Worm (Caenorhabditis elegans) whole organism, L2 larva: ENCODE data around the gene vem-1.
A peak's percentile ranks its signal among the peaks of the same experiment; 100 is the strongest.

Source experiments
- ama-1 ChIP-seq: fragments of 150-350 bp; optimal IDR thresholded peaks from 2 replicates; lab custom pipeline; 2018; ENCODE audit warnings: inconsistent platforms
- blmp-1 ChIP-seq: sonication (generic microtip); optimal IDR thresholded peaks from 2 replicates; lab custom pipeline; 2017; ENCODE audit warnings: missing genetic modification characterization, mild to moderate bottlenecking, missing compliant biosample characterization, antibody characterized with exemption, moderate library complexity; ENCODE audit not compliant: insufficient read depth
- dmd-4 ChIP-seq: sonication (generic microtip); optimal IDR thresholded peaks from 2 replicates; lab custom pipeline; 2017; ENCODE audit warnings: missing biosample characterization, missing genetic modification characterization
- lin-39 ChIP-seq: fragments of 150-350 bp; optimal IDR thresholded peaks from 2 replicates; lab custom pipeline; 2014; ENCODE audit warnings: missing biosample characterization, missing genetic modification reagents, missing genetic modification characterization
- lsy-2 ChIP-seq, 2 experiments: fragments of 150-350 bp in 1 of 2; sonication (generic microtip) in 1 of 2; optimal IDR thresholded peaks; 2 replicates each; lab custom pipeline; 2014 to 2017; ENCODE audit warnings: missing biosample characterization in 2 of 2, missing genetic modification characterization in 2 of 2
- mbf-1 ChIP-seq: sonication (generic microtip); optimal IDR thresholded peaks from 2 replicates; lab custom pipeline; 2017; ENCODE audit warnings: missing biosample characterization, missing genetic modification characterization
- nhr-237 ChIP-seq: fragments of 150-350 bp; optimal IDR thresholded peaks from 2 replicates; lab custom pipeline; 2014; ENCODE audit warnings: missing biosample characterization, missing genetic modification characterization
- peb-1 ChIP-seq: fragments of 150-350 bp; optimal IDR thresholded peaks from 2 replicates; lab custom pipeline; 2014; ENCODE audit warnings: missing biosample characterization, missing genetic modification characterization
- skn-1 ChIP-seq: sonication (generic microtip); optimal IDR thresholded peaks from 2 replicates; lab custom pipeline; 2017; ENCODE audit warnings: missing biosample characterization, missing genetic modification characterization
- unc-62 ChIP-seq: fragments of 150-350 bp; optimal IDR thresholded peaks from 2 replicates; lab custom pipeline; 2014; ENCODE audit warnings: missing biosample characterization, missing genetic modification reagents, missing genetic modification characterization
- zag-1 ChIP-seq: fragments of 150-350 bp; optimal IDR thresholded peaks from 2 replicates; lab custom pipeline; 2014; ENCODE audit warnings: missing biosample characterization, missing genetic modification characterization

DNA sequence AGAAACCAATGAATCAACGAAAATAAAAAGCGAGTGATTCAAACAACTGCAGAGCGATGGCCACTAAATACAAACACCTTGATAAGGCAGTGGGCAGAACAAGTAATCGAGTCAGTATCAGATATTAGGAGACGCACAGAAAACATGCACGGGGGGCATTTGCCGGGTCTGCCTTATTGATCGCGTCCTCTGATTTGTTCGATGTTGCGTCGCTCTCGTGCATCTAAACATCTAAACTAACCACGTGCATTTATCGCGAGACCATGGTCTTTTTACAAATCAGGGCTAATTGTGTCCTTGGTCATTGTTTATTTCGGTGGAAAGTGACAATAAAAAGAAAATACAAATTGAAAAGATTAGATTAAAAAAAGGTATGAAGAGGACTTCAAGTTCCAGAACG lies 4.5 kb downstream of the vem-1 start, which contains the start of gene K07E3.4:
- no peak for TF ChIP-seq lin-39 (tag; lab: Kevin White, UChicago)
- no peak for TF ChIP-seq peb-1 (tag; lab: Kevin White, UChicago)
- no peak for TF ChIP-seq nhr-237 (tag; lab: Kevin White, UChicago)
- TF ChIP-seq unc-62 (GFP tag; lab: Kevin White, UChicago), result no peak
- no peak for TF ChIP-seq zag-1
- no peak for TF ChIP-seq mbf-1 (tag; lab: Kevin White, UChicago)
- peak; percentile 40 for TF ChIP-seq ama-1 (lab: Kevin White, UChicago)
- TF ChIP-seq lsy-2 (tag; optimal IDR thresholded peaks at IDR 0.05; lab: Kevin White, UChicago), result peak in 1 of 2 experiments; percentile 37
- TF ChIP-seq dmd-4, result no peak
- TF ChIP-seq skn-1, result no peak
- peak; percentile 78 for TF ChIP-seq blmp-1
